Fruit fly (Drosophila melanogaster) whole organism, wandering third instar larva: ENCODE data around the gene CG18563.

Experiments
- Abd-B ChIP-seq: fragments of >200 bp; optimal IDR thresholded peaks from 2 replicates; lab custom pipeline; 2017; ENCODE audit warnings: missing biosample characterization, missing genetic modification characterization
- CG32264 ChIP-seq: fragments of 200-800 bp; sonication (Bioruptor generic); optimal IDR thresholded peaks from 2 replicates; lab custom pipeline; 2016; ENCODE audit warnings: missing biosample characterization, missing genetic modification characterization
- CG9705 ChIP-seq: fragments of 200-800 bp; sonication (Bioruptor generic); optimal IDR thresholded peaks from 2 replicates; lab custom pipeline; 2018; ENCODE audit warnings: missing biosample characterization, mild to moderate bottlenecking, missing genetic modification characterization
- Dif ChIP-seq: fragments of 200-275, 200-300 bp; sonication (Bioruptor generic); optimal IDR thresholded peaks from 2 replicates; lab custom pipeline; 2018; ENCODE audit warnings: missing biosample characterization, missing genetic modification characterization; ENCODE audit not compliant: partially characterized antibody
- HLH106 ChIP-seq: fragments of 200-800 bp; optimal IDR thresholded peaks from 3 replicates; lab custom pipeline; 2019; ENCODE audit warnings: missing biosample characterization, mild to moderate bottlenecking, missing genetic modification characterization, moderate library complexity
- Hnf4 ChIP-seq: fragments of 200-800 bp; sonication (Bioruptor generic); optimal IDR thresholded peaks from 2 replicates; lab custom pipeline; 2016; ENCODE audit warnings: missing biosample characterization, mild to moderate bottlenecking, missing genetic modification characterization
- Hr78 ChIP-seq: fragments of >200 bp; optimal IDR thresholded peaks from 2 replicates; lab custom pipeline; 2017; ENCODE audit warnings: missing biosample characterization, missing genetic modification characterization
- Hr83 ChIP-seq: fragments of 200-300 bp; sonication (Bioruptor generic); optimal IDR thresholded peaks from 2 replicates; lab custom pipeline; 2016; ENCODE audit warnings: missing biosample characterization, mild to moderate bottlenecking, missing genetic modification characterization, moderate library complexity; ENCODE audit not compliant: poor library complexity, severe bottlenecking
- Jra ChIP-seq: sonication (Bioruptor generic); optimal IDR thresholded peaks from 2 replicates; lab custom pipeline; 2016; ENCODE audit warnings: missing biosample characterization, missing genetic modification characterization
- Mio ChIP-seq: sonication (Bioruptor generic); optimal IDR thresholded peaks from 2 replicates; lab custom pipeline; 2016; ENCODE audit warnings: missing biosample characterization, missing genetic modification characterization
- Myc ChIP-seq: fragments of >200 bp; optimal IDR thresholded peaks from 2 replicates; lab custom pipeline; 2017
- N ChIP-seq: fragments of >200 bp; optimal IDR thresholded peaks from 2 replicates; lab custom pipeline; 2018; ENCODE audit warnings: missing biosample characterization, missing external identifiers, missing genetic modification characterization
- OdsH ChIP-seq: fragments of 200-800 bp; sonication (Bioruptor generic); optimal IDR thresholded peaks from 2 replicates; lab custom pipeline; 2016; ENCODE audit warnings: missing biosample characterization, mild to moderate bottlenecking, missing genetic modification characterization
- Rel ChIP-seq, 2 experiments: fragments of 200-800 bp; sonication (Bioruptor generic) in 1 of 2; optimal IDR thresholded peaks; 2 replicates in 1 of 2; 3 replicates in 1 of 2; lab custom pipeline; 2016 to 2019; ENCODE audit warnings: mild to moderate bottlenecking in 2 of 2, missing biosample characterization in 2 of 2, missing genetic modification characterization in 2 of 2, moderate library complexity in 1 of 2
- Sp1 ChIP-seq: fragments of 200-800 bp; sonication (Bioruptor generic); optimal IDR thresholded peaks from 3 replicates; lab custom pipeline; 2019; ENCODE audit warnings: missing biosample characterization, mild to moderate bottlenecking, missing genetic modification characterization, moderate library complexity
- Vsx2 ChIP-seq: fragments of 200-300, 225-300 bp; sonication (Bioruptor generic); optimal IDR thresholded peaks from 2 replicates; lab custom pipeline; 2018; ENCODE audit warnings: missing biosample characterization, missing genetic modification characterization; ENCODE audit not compliant: partially characterized antibody
- br ChIP-seq: fragments of 200-800 bp; sonication (Bioruptor generic); optimal IDR thresholded peaks from 2 replicates; lab custom pipeline; 2016; ENCODE audit warnings: missing biosample characterization, missing genetic modification characterization
- dmrt93B ChIP-seq: fragments of 200-800 bp; sonication (Bioruptor generic); optimal IDR thresholded peaks from 2 replicates; lab custom pipeline; 2018; ENCODE audit warnings: missing biosample characterization, mild to moderate bottlenecking, missing genetic modification characterization
- dsf ChIP-seq: sonication (Bioruptor generic); optimal IDR thresholded peaks from 2 replicates; lab custom pipeline; 2016; ENCODE audit warnings: missing biosample characterization, missing genetic modification characterization, borderline replicate concordance
- ey ChIP-seq: fragments of 200-800 bp; sonication (Bioruptor generic); optimal IDR thresholded peaks from 2 replicates; lab custom pipeline; 2016; ENCODE audit warnings: missing biosample characterization, missing genetic modification characterization
- foxo ChIP-seq, 2 experiments: fragments of 200-800 bp; sonication (Bioruptor generic); optimal IDR thresholded peaks; 2 replicates in 1 of 2; 3 replicates in 1 of 2; lab custom pipeline; 2016 to 2017; ENCODE audit warnings: missing biosample characterization in 2 of 2, missing genetic modification characterization in 2 of 2
- fru ChIP-seq: fragments of 200-800 bp; sonication (Bioruptor generic); optimal IDR thresholded peaks from 3 replicates; lab custom pipeline; 2016; ENCODE audit warnings: missing biosample characterization, mild to moderate bottlenecking, missing genetic modification characterization
- h ChIP-seq: fragments of 200-800 bp; sonication (Bioruptor generic); optimal IDR thresholded peaks from 3 replicates; lab custom pipeline; 2016; ENCODE audit warnings: missing biosample characterization, mild to moderate bottlenecking, missing genetic modification characterization
- jim ChIP-seq: fragments of 175-275, 200-325 bp; sonication (Bioruptor generic); optimal IDR thresholded peaks from 2 replicates; lab custom pipeline; 2016; ENCODE audit warnings: missing biosample characterization, mild to moderate bottlenecking, missing genetic modification characterization
- lola ChIP-seq: fragments of >200 bp; optimal IDR thresholded peaks from 2 replicates; lab custom pipeline; 2017; ENCODE audit warnings: missing biosample characterization, missing genetic modification characterization
- psq ChIP-seq: fragments of 200-800 bp; sonication (Bioruptor generic); optimal IDR thresholded peaks from 3 replicates; lab custom pipeline; 2017; ENCODE audit warnings: missing biosample characterization, mild to moderate bottlenecking, missing genetic modification characterization, moderate library complexity
- rgr ChIP-seq: fragments of 200-800 bp; sonication (Bioruptor generic); optimal IDR thresholded peaks from 3 replicates; lab custom pipeline; 2016; ENCODE audit warnings: missing biosample characterization, mild to moderate bottlenecking, missing genetic modification characterization
- sage ChIP-seq: fragments of 200-800 bp; sonication (Bioruptor generic); optimal IDR thresholded peaks from 2 replicates; lab custom pipeline; 2016; ENCODE audit warnings: missing biosample characterization, mild to moderate bottlenecking, missing genetic modification characterization
- sv ChIP-seq: fragments of 200-800 bp; sonication (Bioruptor generic); optimal IDR thresholded peaks from 3 replicates; lab custom pipeline; 2016; ENCODE audit warnings: missing biosample characterization, missing genetic modification characterization
- tai ChIP-seq: sonication (Bioruptor generic); optimal IDR thresholded peaks from 2 replicates; lab custom pipeline; 2016; ENCODE audit warnings: missing biosample characterization, missing genetic modification characterization
- usp ChIP-seq: fragments of >200 bp; optimal IDR thresholded peaks from 2 replicates; lab custom pipeline; 2017; ENCODE audit warnings: missing biosample characterization, missing genetic modification characterization

The CG18563 gene

DNA sequence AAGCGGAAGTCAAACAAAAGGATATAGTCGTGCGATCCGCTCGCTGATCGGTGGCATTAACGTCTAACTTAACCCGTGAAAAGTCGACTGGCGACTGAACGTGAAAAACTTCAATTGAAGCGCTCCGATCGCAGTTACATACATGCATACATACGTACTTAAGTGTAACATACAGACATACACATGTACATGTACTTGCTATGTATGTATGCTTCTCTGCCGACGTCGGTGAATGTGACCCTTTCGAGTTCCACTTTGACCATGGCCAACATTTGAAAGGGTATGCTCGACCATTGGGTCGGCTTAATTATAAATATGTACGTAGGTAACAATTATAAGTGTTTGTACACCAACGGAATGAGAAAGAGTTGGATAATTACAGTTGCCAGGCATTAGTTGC lies 39.3 kb upstream of the CG18563 start, which contains the start of gene qua:
Gene qua, minus strand, starts transcription at position 101 of the 400 bp plus-strand sequence.
- TF ChIP-seq fru (GFP tag; lab: Kevin White, UChicago) (no peak), h (no peak)

- TF ChIP-seq HLH106 (no peak), dmrt93B (GFP tag; lab: Kevin White, UChicago) (no peak), rgr (GFP tag; lab: Kevin White, UChicago) (no peak), jim (GFP tag; lab: Kevin White, UChicago) (no peak), fru (GFP tag; lab: Kevin White, UChicago) (no peak), br (no peak), N (GFP tag; lab: Kevin White, UChicago) (no peak), sage (GFP tag; lab: Kevin White, UChicago) (no peak), Mio (GFP tag; lab: Kevin White, UChicago) (no peak), Abd-B (GFP tag; lab: Kevin White, UChicago) (no peak), OdsH (no peak), Jra (no peak), Hr78 (GFP tag; lab: Kevin White, UChicago) (no peak), sv (no peak), usp (GFP tag; lab: Kevin White, UChicago) (no peak), Hr83 (GFP tag; lab: Kevin White, UChicago) (no peak), tai (GFP tag; lab: Kevin White, UChicago) (no peak)
- TF ChIP-seq, all 38 proteins: peak for 0
Observed at dm6 chr2L:17495759-17496158, 37.9 kb upstream of the CG18563 start.

dm6 chr2L:17492680-17493079 lies 34.8 kb upstream of the CG18563 start:
- no peak for TF ChIP-seq dsf (GFP tag; lab: Kevin White, UChicago)
- TF ChIP-seq Dif, result no peak
- no peak for TF ChIP-seq Rel (GFP tag; optimal IDR thresholded peaks at IDR 0.05; lab: Kevin White, UChicago)
- no peak for TF ChIP-seq Rel (tag; optimal IDR thresholded peaks at IDR 0.05; lab: Kevin White, UChicago)
- no peak for TF ChIP-seq Mio (GFP tag; lab: Kevin White, UChicago)
- no peak for TF ChIP-seq Hnf4
- TF ChIP-seq lola, result no peak
- TF ChIP-seq sage (GFP tag; lab: Kevin White, UChicago), result no peak
- TF ChIP-seq Vsx2 (GFP tag; lab: Kevin White, UChicago), result no peak
- TF ChIP-seq OdsH, result no peak
- TF ChIP-seq Myc (lab: Kevin White, UChicago), result no peak
- no peak for TF ChIP-seq foxo (GFP tag; optimal IDR thresholded peaks at IDR 0.05; lab: Kevin White, UChicago)
- TF ChIP-seq Abd-B (GFP tag; lab: Kevin White, UChicago), result no peak
- no peak for TF ChIP-seq jim (GFP tag; lab: Kevin White, UChicago)
- TF ChIP-seq, all 38 proteins: peak for 0

- TF ChIP-seq foxo (GFP tag; optimal IDR thresholded peaks at IDR 0.05; lab: Kevin White, UChicago) (no peak), OdsH (no peak), Mio (GFP tag; lab: Kevin White, UChicago) (no peak), N (GFP tag; lab: Kevin White, UChicago) (no peak), CG32264 (GFP tag; lab: Kevin White, UChicago) (no peak), rgr (GFP tag; lab: Kevin White, UChicago) (no peak), psq (no peak), ey (GFP tag; lab: Kevin White, UChicago) (no peak), br (no peak), Sp1 (GFP tag; lab: Kevin White, UChicago) (no peak)
Observed at dm6 chr2L:17486264-17486663, 28.4 kb upstream of the CG18563 start, which contains the start of gene CG43220. Gene CG43220 (plus strand): TSS chr2L:17486564.

dm6 chr2L:17485457-17485856 lies 27.6 kb upstream of the CG18563 start, which contains the start of the genes CG43221 and CG43645:
Gene CG43221 (plus strand): TSS chr2L:17485757.
Gene CG43645 (plus strand): TSS chr2L:17485757.
- no peak for TF ChIP-seq tai (GFP tag; lab: Kevin White, UChicago)
- TF ChIP-seq foxo (GFP tag; optimal IDR thresholded peaks at IDR 0.05; lab: Kevin White, UChicago), result no peak
- no peak for TF ChIP-seq br
- no peak for TF ChIP-seq N (GFP tag; lab: Kevin White, UChicago)
- TF ChIP-seq usp (GFP tag; lab: Kevin White, UChicago), result no peak
- TF ChIP-seq Myc (lab: Kevin White, UChicago), result no peak
- TF ChIP-seq CG9705, result no peak
- TF ChIP-seq Rel (GFP tag; optimal IDR thresholded peaks at IDR 0.05; lab: Kevin White, UChicago), result no peak
- TF ChIP-seq Rel (tag; optimal IDR thresholded peaks at IDR 0.05; lab: Kevin White, UChicago), result no peak
- TF ChIP-seq jim (GFP tag; lab: Kevin White, UChicago), result no peak
- TF ChIP-seq psq, result no peak
- TF ChIP-seq fru (GFP tag; lab: Kevin White, UChicago), result no peak
- no peak for TF ChIP-seq Hr83 (GFP tag; lab: Kevin White, UChicago)
- TF ChIP-seq, all 38 proteins: peak for 0
